Fruit fly (Drosophila melanogaster): ENCODE measurements around the gene Grip71.

The Grip71 gene

dm6 chr2L:18665952-18666606, 42.6 kb upstream of the Grip71 start (continued):
- no peak for TF ChIP-seq CG7556 (GFP tag; optimal IDR thresholded peaks at IDR 0.05)
- peak; percentile 4 for TF ChIP-seq CG17385 (GFP tag; optimal IDR thresholded peaks at IDR 0.05)
- no peak for TF ChIP-seq usp (GFP tag; optimal IDR thresholded peaks at IDR 0.05)
- no peak for TF ChIP-seq CG3838 (GFP tag; optimal IDR thresholded peaks at IDR 0.05)
- peak; percentile 50; the same call in 1 of the 3 replicates for TF ChIP-seq Optix (GFP tag; IDR thresholded peaks at IDR 0.05)
- TF ChIP-seq CG16815 (GFP tag; optimal IDR thresholded peaks at IDR 0.05) = no peak
- no peak for TF ChIP-seq CG6654 (GFP tag; optimal IDR thresholded peaks at IDR 0.05)
- TF ChIP-seq bab2 (GFP tag; optimal IDR thresholded peaks at IDR 0.05) = peak; percentile 43
- no peak for TF ChIP-seq gcm (GFP tag; optimal IDR thresholded peaks at IDR 0.05)
- no peak for TF ChIP-seq run (tag; optimal IDR thresholded peaks at IDR 0.05)
- TF ChIP-seq zen (tag; optimal IDR thresholded peaks at IDR 0.05) = peak; percentile 71
- TF ChIP-seq her (GFP tag; optimal IDR thresholded peaks at IDR 0.05) = no peak
- peak; percentile 80 for TF ChIP-seq Rfx (GFP tag; IDR thresholded peaks at IDR 0.05)
- TF ChIP-seq D19B (GFP tag; optimal IDR thresholded peaks at IDR 0.05) = no peak
- TF ChIP-seq pho (GFP tag; optimal IDR thresholded peaks at IDR 0.05) = no peak
- TF ChIP-seq CG7271 (tag; optimal IDR thresholded peaks at IDR 0.05) = no peak
- no peak for TF ChIP-seq Nf-YB (GFP tag; optimal IDR thresholded peaks at IDR 0.05)
- peak; percentile 50; the same call in 1 of the 2 replicates for TF ChIP-seq H2.0 (GFP tag; IDR thresholded peaks at IDR 0.05)
- TF ChIP-seq CG18476 (GFP tag; optimal IDR thresholded peaks at IDR 0.05) = no peak
- peak; percentile 53; the same call in 1 of the 3 replicates for TF ChIP-seq Opbp (GFP tag; IDR thresholded peaks at IDR 0.05; ENCODE audit: partially characterized antibody)
- peak; percentile 80 for TF ChIP-seq HmgD (GFP tag; optimal IDR thresholded peaks at IDR 0.05)
- TF ChIP-seq otp (GFP tag; IDR thresholded peaks at IDR 0.05) = peak; percentile 62; the same call in 2 of the 3 replicates
- TF ChIP-seq pros (GFP tag; optimal IDR thresholded peaks at IDR 0.05) = no peak
- TF ChIP-seq Mrtf (GFP tag; IDR thresholded peaks at IDR 0.05) = peak; percentile 71; the same call in 2 of the 3 replicates
- TF ChIP-seq tx (GFP tag; optimal IDR thresholded peaks at IDR 0.05) = peak; percentile 6
- no peak for TF ChIP-seq CG15269 (tag; optimal IDR thresholded peaks at IDR 0.05)
- no peak for TF ChIP-seq Xrp1 (GFP tag; IDR thresholded peaks at IDR 0.05)
- TF ChIP-seq Kr (GFP tag; optimal IDR thresholded peaks at IDR 0.05) = no peak
- no peak for TF ChIP-seq CG7928 (GFP tag; optimal IDR thresholded peaks at IDR 0.05)
- TF ChIP-seq dmrt99B (tag; optimal IDR thresholded peaks at IDR 0.05) = no peak
- TF ChIP-seq disco-r (GFP tag; optimal IDR thresholded peaks at IDR 0.05) = peak; percentile 29
- peak; percentile 52 for TF ChIP-seq row (GFP tag; IDR thresholded peaks at IDR 0.05)
- TF ChIP-seq cato (GFP tag; optimal IDR thresholded peaks at IDR 0.05; ENCODE audit: borderline replicate concordance) = no peak
- TF ChIP-seq Lpt (GFP tag; optimal IDR thresholded peaks at IDR 0.05) = no peak
- no peak for TF ChIP-seq CG14965 (GFP tag; optimal IDR thresholded peaks at IDR 0.05; ENCODE audit: borderline replicate concordance)
- TF ChIP-seq crp (GFP tag; optimal IDR thresholded peaks at IDR 0.05) = no peak
- peak; percentile 31 for TF ChIP-seq ems (GFP tag; optimal IDR thresholded peaks at IDR 0.05)
- no peak for TF ChIP-seq YL-1 (GFP tag; optimal IDR thresholded peaks at IDR 0.05)
- peak; percentile 95 for TF ChIP-seq CG2199 (GFP tag; IDR thresholded peaks at IDR 0.05)
- TF ChIP-seq CG10543 (GFP tag; optimal IDR thresholded peaks at IDR 0.05) = no peak
- peak; percentile 4 for TF ChIP-seq Atf-2 (GFP tag; optimal IDR thresholded peaks at IDR 0.05)
- TF ChIP-seq CG18619 (GFP tag; optimal IDR thresholded peaks at IDR 0.05) = peak; percentile 19
- TF ChIP-seq fu2 (GFP tag; optimal IDR thresholded peaks at IDR 0.05) = no peak
- TF ChIP-seq Dll (GFP tag; IDR thresholded peaks at IDR 0.05; ENCODE audit: partially characterized antibody) = no peak
- peak; percentile 62 for TF ChIP-seq p53 (GFP tag; optimal IDR thresholded peaks at IDR 0.05)
- TF ChIP-seq CG10959 (GFP tag; IDR thresholded peaks at IDR 0.05) = no peak
- TF ChIP-seq CG30431 (GFP tag; optimal IDR thresholded peaks at IDR 0.05) = no peak
- peak; percentile 49 for TF ChIP-seq Jarid2 (GFP tag; optimal IDR thresholded peaks at IDR 0.05)
- no peak; the same call in 1 of the 2 replicates for TF ChIP-seq ttk (GFP tag; IDR thresholded peaks at IDR 0.05)
